Worm (Caenorhabditis elegans): ENCODE measurements around the gene otpl-2.

The otpl-2 gene

ce11 chrV:4109873-4110272 is 36.3 kb downstream of the otpl-2 start, which contains the start of gene clc-18:
clc-18 (minus strand) TSS chrV:4109973.
- no peak for TF ChIP-seq lin-13 (tag; optimal IDR thresholded peaks at IDR 0.05)
- no peak for TF ChIP-seq nhr-28 (tag; optimal IDR thresholded peaks at IDR 0.05)
- TF ChIP-seq unc-120 (tag; optimal IDR thresholded peaks at IDR 0.05; ENCODE audit: poor library complexity, severe bottlenecking), result no peak
- TF ChIP-seq lsy-2 (tag; optimal IDR thresholded peaks at IDR 0.05), result no peak
- TF ChIP-seq sem-2 (GFP tag; optimal IDR thresholded peaks at IDR 0.05), result no peak
- no peak for TF ChIP-seq mep-1 (tag; optimal IDR thresholded peaks at IDR 0.05)
- TF ChIP-seq unc-62 (GFP tag; optimal IDR thresholded peaks at IDR 0.05), result no peak
- TF ChIP-seq zip-8 (tag; optimal IDR thresholded peaks at IDR 0.05), result no peak
- no peak for TF ChIP-seq blmp-1 (tag; optimal IDR thresholded peaks at IDR 0.05)
- TF ChIP-seq mls-2 (tag; optimal IDR thresholded peaks at IDR 0.05), result no peak
- TF ChIP-seq ham-2 (GFP tag; optimal IDR thresholded peaks at IDR 0.05), result no peak
- no peak for TF ChIP-seq flh-1 (GFP tag; optimal IDR thresholded peaks at IDR 0.05)
- no peak for TF ChIP-seq nhr-12 (tag; optimal IDR thresholded peaks at IDR 0.05)
- no peak for TF ChIP-seq nhr-76 (tag; optimal IDR thresholded peaks at IDR 0.05)
- no peak for TF ChIP-seq tbx-8 (GFP tag; optimal IDR thresholded peaks at IDR 0.05)
- no peak for TF ChIP-seq ceh-43 (GFP tag; optimal IDR thresholded peaks at IDR 0.05)
- no peak for TF ChIP-seq sptf-1 (tag; optimal IDR thresholded peaks at IDR 0.05)
- no peak for TF ChIP-seq ces-1 (GFP tag; optimal IDR thresholded peaks at IDR 0.05)
- no peak for TF ChIP-seq lin-32 (GFP tag; optimal IDR thresholded peaks at IDR 0.05)

- TF ChIP-seq tbx-8 (GFP tag; optimal IDR thresholded peaks at IDR 0.05), result no peak
- no peak for TF ChIP-seq hlh-1 (tag; optimal IDR thresholded peaks at IDR 0.05)
- TF ChIP-seq blmp-1 (tag; optimal IDR thresholded peaks at IDR 0.05), result no peak
- TF ChIP-seq ces-1 (GFP tag; optimal IDR thresholded peaks at IDR 0.05), result no peak
- no peak for TF ChIP-seq mep-1 (tag; optimal IDR thresholded peaks at IDR 0.05)
- TF ChIP-seq M03D4.4 (tag; optimal IDR thresholded peaks at IDR 0.05), result no peak
- TF ChIP-seq elt-1 (tag; optimal IDR thresholded peaks at IDR 0.05; ENCODE audit: borderline replicate concordance, insufficient read depth), result no peak
- TF ChIP-seq lsy-2 (tag; optimal IDR thresholded peaks at IDR 0.05), result no peak
- no peak for TF ChIP-seq unc-39 (tag; optimal IDR thresholded peaks at IDR 0.05)
- no peak for TF ChIP-seq snpc-4 (tag; optimal IDR thresholded peaks at IDR 0.05)
- TF ChIP-seq flh-1 (GFP tag; optimal IDR thresholded peaks at IDR 0.05), result no peak
- TF ChIP-seq nhr-76 (tag; optimal IDR thresholded peaks at IDR 0.05), result no peak
- no peak for TF ChIP-seq ham-2 (GFP tag; optimal IDR thresholded peaks at IDR 0.05)
- TF ChIP-seq ceh-83 (GFP tag; optimal IDR thresholded peaks at IDR 0.05), result no peak
- no peak for TF ChIP-seq lin-32 (GFP tag; optimal IDR thresholded peaks at IDR 0.05)
- no peak for TF ChIP-seq ceh-39 (tag; optimal IDR thresholded peaks at IDR 0.05)
- no peak for TF ChIP-seq mls-2 (tag; optimal IDR thresholded peaks at IDR 0.05)
- TF ChIP-seq ztf-11 (tag; optimal IDR thresholded peaks at IDR 0.05), result no peak
- TF ChIP-seq nhr-237 (tag; optimal IDR thresholded peaks at IDR 0.05), result no peak
Measured at ce11 chrV:4112516-4112915, 39.0 kb downstream of the otpl-2 start, which contains the start of gene srw-134. srw-134 (minus strand) TSS chrV:4112616.

ce11 chrV:4114627-4115026 is 41.1 kb downstream of the otpl-2 start, which contains the start of gene srw-133:
srw-133 (minus strand) TSS chrV:4114727.
- TF ChIP-seq mep-1 (tag; optimal IDR thresholded peaks at IDR 0.05), result no peak
- no peak for TF ChIP-seq pha-4 (tag; optimal IDR thresholded peaks at IDR 0.05)
- no peak for TF ChIP-seq mab-5 (tag; optimal IDR thresholded peaks at IDR 0.05)
- TF ChIP-seq mls-2 (tag; optimal IDR thresholded peaks at IDR 0.05), result no peak
- no peak for TF ChIP-seq ceh-43 (GFP tag; optimal IDR thresholded peaks at IDR 0.05)
- no peak for TF ChIP-seq ces-1 (GFP tag; optimal IDR thresholded peaks at IDR 0.05)
- TF ChIP-seq elt-3 (tag; optimal IDR thresholded peaks at IDR 0.05), result no peak

- TF ChIP-seq tbx-8 (GFP tag; optimal IDR thresholded peaks at IDR 0.05) (no peak), snpc-4 (tag; optimal IDR thresholded peaks at IDR 0.05) (no peak), unc-39 (tag; optimal IDR thresholded peaks at IDR 0.05) (no peak), cnd-1 (tag; optimal IDR thresholded peaks at IDR 0.05) (no peak), drap-1 (GFP tag; optimal IDR thresholded peaks at IDR 0.05) (no peak), nhr-237 (tag; optimal IDR thresholded peaks at IDR 0.05) (no peak), pha-4 (tag; optimal IDR thresholded peaks at IDR 0.05) (no peak), sptf-1 (tag; optimal IDR thresholded peaks at IDR 0.05) (no peak), zip-8 (tag; optimal IDR thresholded peaks at IDR 0.05) (no peak)
Measured at ce11 chrV:4116071-4116470, 42.5 kb downstream of the otpl-2 start, which contains the start of gene T05B4.8. T05B4.8 (minus strand) TSS chrV:4116171.

All from whole organism, mixed stage, embryonic.